Worm (Caenorhabditis elegans) whole organism, young adult: ENCODE results near the gene T14B4.8.

Source experiments
- D2030.7 ChIP-seq: fragments of 200-800 bp; sonication (Bioruptor generic); IDR thresholded peaks from 2 replicates; pipeline ENCODE4 v1.3.6; 2022; ENCODE audit warnings: missing genetic modification reagents, missing genetic modification characterization, missing compliant biosample characterization
- F33H1.4 ChIP-seq: fragments of 200-800 bp; sonication (Bioruptor generic); IDR thresholded peaks from 2 replicates; pipeline ENCODE4 v1.3.6; 2022; ENCODE audit warnings: missing genetic modification reagents, missing genetic modification characterization, missing compliant biosample characterization
- Y79H2A.3 ChIP-seq: fragments of 200-800 bp; sonication (Bioruptor generic); conservative IDR thresholded peaks from 2 replicates; pipeline ENCODE4 v1.3.6; 2022; ENCODE audit warnings: missing genetic modification reagents, missing genetic modification characterization, missing compliant biosample characterization
- aptf-2 ChIP-seq: fragments of 200-800 bp; sonication (Bioruptor generic); conservative IDR thresholded peaks from 2 replicates; pipeline ENCODE4 v1.3.6; 2022; ENCODE audit warnings: missing genetic modification reagents, missing genetic modification characterization, missing compliant biosample characterization
- attf-6 ChIP-seq: fragments of 200-800 bp; sonication (Bioruptor generic); IDR thresholded peaks from 2 replicates; pipeline ENCODE4 v1.3.6; 2022; ENCODE audit warnings: missing genetic modification reagents, missing genetic modification characterization, missing compliant biosample characterization
- dpl-1 ChIP-seq: fragments of 150-350 bp; optimal IDR thresholded peaks from 2 replicates; lab custom pipeline; 2014; ENCODE audit warnings: missing biosample characterization, missing genetic modification reagents, missing genetic modification characterization
- gei-17 ChIP-seq: fragments of 200-800 bp; sonication (Bioruptor generic); optimal IDR thresholded peaks from 2 replicates; lab custom pipeline; 2018; ENCODE audit warnings: mild to moderate bottlenecking, missing genetic modification characterization, missing compliant biosample characterization
- lin-54 ChIP-seq: fragments of 200-800 bp; sonication (Bioruptor generic); optimal IDR thresholded peaks from 2 replicates; lab custom pipeline; 2018; ENCODE audit warnings: mild to moderate bottlenecking, missing genetic modification characterization, missing compliant biosample characterization
- madf-10 ChIP-seq: sonication (generic microtip); optimal IDR thresholded peaks from 2 replicates; lab custom pipeline; 2016; ENCODE audit warnings: mild to moderate bottlenecking, missing genetic modification characterization, missing compliant biosample characterization
- madf-6 ChIP-seq: fragments of 200-800 bp; sonication (Bioruptor generic); IDR thresholded peaks from 2 replicates; pipeline ENCODE4 v1.3.6; 2022; ENCODE audit warnings: missing genetic modification reagents, missing genetic modification characterization, missing compliant biosample characterization
- snpc-1.1 ChIP-seq: sonication (generic microtip); optimal IDR thresholded peaks from 2 replicates; lab custom pipeline; 2017; ENCODE audit warnings: missing genetic modification characterization, mild to moderate bottlenecking, missing compliant biosample characterization, antibody characterized with exemption, moderate library complexity, missing genotype, missing genetic modification reagents; ENCODE audit not compliant: insufficient read depth
- ztf-18 ChIP-seq: sonication (generic microtip); optimal IDR thresholded peaks from 2 replicates; lab custom pipeline; 2016; ENCODE audit warnings: missing genotype, mild to moderate bottlenecking, missing genetic modification characterization, missing compliant biosample characterization

DNA sequence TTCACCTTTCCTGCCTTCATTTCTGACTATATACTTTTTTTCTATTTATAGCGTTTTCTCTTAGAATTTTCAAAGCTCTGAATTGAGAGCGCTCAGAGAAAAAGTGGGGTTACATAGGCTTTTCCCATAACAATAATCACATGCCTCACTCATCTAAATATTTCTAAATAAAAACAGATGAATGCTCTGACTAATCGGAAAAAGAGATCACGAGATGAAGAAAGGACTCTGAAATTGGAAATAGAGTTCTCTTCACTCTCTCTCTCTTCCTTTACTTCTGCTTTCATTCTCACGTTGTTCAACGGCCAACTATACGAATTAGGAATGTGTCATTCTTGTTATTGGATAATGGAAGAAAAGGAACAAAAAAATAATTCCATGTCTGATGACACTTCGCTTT lies 40.1 kb downstream of the T14B4.8 start:
- no peak for TF ChIP-seq snpc-1.1
- TF ChIP-seq D2030.7 (GFP tag; lab: Robert Waterston, UW) = no peak
- TF ChIP-seq Y79H2A.3 (GFP tag; lab: Robert Waterston, UW) = no peak
- TF ChIP-seq lin-54 (GFP tag; lab: Kevin White, UChicago) = no peak
- no peak for TF ChIP-seq gei-17 (GFP tag; lab: Kevin White, UChicago)
- no peak for TF ChIP-seq F33H1.4
- no peak for TF ChIP-seq aptf-2
- TF ChIP-seq madf-10 (tag; lab: Kevin White, UChicago) = no peak
- TF ChIP-seq attf-6 = no peak
- no peak for TF ChIP-seq dpl-1 (GFP tag; lab: Kevin White, UChicago)
- TF ChIP-seq madf-6 (GFP tag; lab: Robert Waterston, UW) = no peak
- no peak for TF ChIP-seq ztf-18 (tag; lab: Kevin White, UChicago)
